Fruit fly (Drosophila melanogaster) S2 (cell line): ENCODE measurements around the gene Mec2.

Experiments used
- CG8478 ChIP-seq: fragments of >200 bp; optimal IDR thresholded peaks from 2 replicates; lab custom pipeline; 2018
- CTCF ChIP-seq, 2 experiments: fragments of >200 bp; optimal IDR thresholded peaks; 2 replicates each; lab custom pipeline; 2018

Gene Mec2

DNA sequence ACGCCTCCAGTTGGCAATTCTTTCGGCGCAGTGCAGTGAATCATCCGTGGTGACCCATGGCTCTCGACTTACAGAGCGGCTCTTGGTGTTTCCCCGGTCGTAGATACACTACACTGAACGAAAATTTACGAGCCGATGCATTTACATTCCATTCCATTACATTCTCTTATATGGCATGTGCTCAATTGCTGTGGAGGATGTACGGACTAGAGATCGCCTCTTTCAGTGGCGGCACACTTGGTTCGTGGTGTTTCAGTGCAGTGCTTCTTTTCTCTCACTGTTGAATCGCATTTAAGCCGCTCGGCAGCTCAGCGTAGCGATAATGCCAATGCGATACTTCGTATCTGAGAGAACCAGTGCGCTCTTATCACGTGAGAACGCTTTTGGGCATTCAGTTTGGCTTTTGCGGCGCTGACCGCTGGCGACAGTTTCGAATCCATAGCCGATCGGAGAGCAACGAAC lies at the start of gene Mec2:
Gene Mec2, plus strand, starts transcription at position 412 of the 462 bp plus-strand sequence.
- TF ChIP-seq CTCF (optimal IDR thresholded peaks at IDR 0.05; lab: Kevin White, UChicago) (no peak), CG8478 (lab: Kevin White, UChicago) (no peak)

DNA sequence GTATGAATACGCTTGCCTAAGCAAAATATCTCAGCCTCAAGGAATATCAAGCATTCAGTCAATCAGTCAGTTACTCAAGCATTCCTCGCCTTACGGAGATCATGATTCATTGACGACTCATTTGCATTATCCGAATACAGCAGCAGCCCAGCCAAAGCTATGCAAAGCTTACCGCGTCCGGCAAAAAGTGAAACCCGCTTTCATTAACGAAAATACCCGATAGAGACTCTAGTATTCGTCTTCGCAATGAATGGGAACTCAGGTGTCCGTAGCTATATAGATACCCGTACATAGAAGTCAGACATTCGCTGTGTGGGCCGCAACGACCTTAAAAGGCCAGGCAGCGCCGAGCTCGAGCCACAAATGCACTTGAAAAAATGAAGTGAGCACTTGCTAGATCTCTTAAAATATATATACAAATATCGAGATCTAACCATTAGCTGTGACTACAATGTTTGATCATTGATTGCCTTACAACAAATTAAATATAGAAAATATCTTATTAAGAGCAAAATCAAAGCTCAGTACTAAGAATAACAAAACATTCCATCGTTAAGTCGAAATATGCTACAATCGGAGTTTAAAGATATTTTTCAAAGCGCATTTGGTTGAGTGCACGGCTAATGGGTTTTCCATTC lies 42.9 kb upstream of the Mec2 start:
- TF ChIP-seq CG8478 (lab: Kevin White, UChicago) = no peak
- no peak for TF ChIP-seq CTCF (optimal IDR thresholded peaks at IDR 0.05; lab: Kevin White, UChicago)

DNA sequence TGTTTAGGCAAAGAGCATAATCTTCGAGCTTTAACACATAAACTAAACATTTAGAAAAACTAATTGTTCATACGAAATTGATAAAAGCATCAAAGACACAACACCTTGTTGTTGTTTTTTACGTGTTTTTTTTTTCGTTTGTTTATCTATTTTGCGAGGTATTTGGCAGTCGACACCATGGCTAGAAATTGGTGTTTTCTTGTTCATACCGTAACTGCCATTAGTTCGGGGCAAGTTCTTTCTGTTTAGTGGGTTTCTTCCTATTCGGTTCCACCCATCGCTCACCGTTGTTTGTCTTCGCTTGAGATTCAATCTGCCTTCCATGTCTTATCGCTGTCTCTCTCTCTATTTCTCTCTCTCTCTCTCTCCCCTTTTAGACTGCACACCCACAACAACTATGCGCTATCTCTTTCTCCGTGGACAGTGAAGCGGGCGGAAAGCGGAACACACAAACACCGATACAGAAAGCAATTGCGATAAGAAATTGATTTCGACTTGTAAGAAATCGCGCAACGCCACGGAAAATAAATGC lies 41.3 kb upstream of the Mec2 start:
- TF ChIP-seq CTCF (optimal IDR thresholded peaks at IDR 0.05; lab: Kevin White, UChicago) (no peak), CG8478 (lab: Kevin White, UChicago) (no peak)

DNA sequence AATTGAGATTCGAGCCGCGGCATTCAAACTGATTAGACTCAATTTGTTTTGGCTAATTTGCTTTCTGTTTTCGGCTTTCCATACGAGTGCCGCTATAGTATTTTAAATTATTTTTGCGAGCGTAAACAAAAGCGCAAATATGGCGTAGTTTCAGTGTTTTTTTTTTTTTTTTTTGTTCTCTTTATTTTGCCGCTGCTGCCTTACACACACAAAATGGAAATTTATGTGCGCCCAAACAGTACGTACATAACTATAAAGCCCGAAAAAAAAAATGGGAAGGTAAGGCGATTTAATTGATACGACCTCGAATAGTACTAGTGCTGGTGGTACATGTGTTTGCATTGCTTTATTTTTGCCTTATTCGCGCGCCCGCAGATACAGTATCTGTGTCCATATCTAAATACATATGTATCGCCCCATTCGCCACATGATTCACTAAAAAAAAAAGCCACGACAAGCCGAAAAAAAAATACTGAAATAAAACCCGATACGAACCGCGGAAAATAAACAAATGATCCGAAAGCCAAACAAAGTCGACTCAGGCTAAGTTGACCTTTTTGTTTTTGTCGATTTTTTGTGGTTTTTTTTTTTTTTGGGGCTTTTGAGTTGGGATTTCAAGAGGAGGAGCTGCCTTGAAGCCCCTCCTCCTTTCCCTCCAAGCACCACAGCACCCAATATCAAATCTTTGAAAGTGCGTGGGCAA lies 39.7 kb upstream of the Mec2 start:
- TF ChIP-seq CG8478 (lab: Kevin White, UChicago) = no peak
- no peak for TF ChIP-seq CTCF (optimal IDR thresholded peaks at IDR 0.05; lab: Kevin White, UChicago)

DNA sequence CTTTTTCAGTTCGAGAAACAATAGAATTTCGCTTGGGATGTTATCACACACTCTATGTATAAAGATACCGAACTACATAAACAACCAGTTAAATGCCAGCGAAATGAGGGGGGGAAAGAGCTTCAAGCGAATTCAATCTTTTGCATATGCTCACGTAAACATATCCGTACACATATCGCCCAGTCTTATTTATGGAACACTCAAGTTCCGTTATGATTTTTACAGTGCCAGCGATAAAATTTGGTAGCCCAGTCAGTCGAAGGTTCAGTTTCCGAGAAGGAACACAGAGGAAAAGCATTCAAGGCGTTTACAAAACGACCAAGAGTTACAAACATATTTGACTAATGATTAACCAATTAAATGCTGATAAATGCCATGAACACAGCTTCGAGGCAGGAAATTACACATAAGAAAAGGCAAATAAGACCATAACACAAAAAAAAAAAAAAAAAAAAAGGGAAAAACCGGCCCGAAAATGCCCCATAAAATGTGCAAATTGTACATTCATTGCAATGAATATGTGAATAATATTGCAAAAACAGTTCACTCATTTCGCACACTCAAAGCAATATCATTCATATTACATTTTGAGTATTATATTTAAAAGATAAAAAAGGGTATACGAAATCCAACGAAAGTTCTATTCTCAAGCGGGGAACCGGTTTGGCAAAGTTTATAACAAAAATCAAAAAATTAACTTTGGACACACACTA lies 38.9 kb upstream of the Mec2 start:
- TF ChIP-seq CTCF (optimal IDR thresholded peaks at IDR 0.05; lab: Kevin White, UChicago) (no peak), CG8478 (lab: Kevin White, UChicago) (no peak)

DNA sequence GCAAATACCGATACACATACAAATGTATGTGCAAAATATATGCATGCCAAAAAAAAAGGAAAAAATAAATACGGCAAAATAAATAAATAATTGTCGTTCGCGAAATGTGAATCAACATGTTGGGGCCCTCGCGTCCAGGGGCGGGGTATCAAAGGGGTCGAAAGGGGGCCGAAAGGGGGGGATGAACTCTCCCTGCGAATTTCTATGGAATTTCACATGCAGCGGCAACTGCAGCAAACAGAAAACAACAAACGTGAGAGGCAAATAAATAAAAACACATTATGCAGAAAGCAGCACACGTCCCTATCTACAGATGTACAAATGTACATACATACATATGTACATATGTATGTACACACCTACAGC lies 38.3 kb upstream of the Mec2 start:
- no peak for TF ChIP-seq CTCF (optimal IDR thresholded peaks at IDR 0.05; lab: Kevin White, UChicago)
- no peak for TF ChIP-seq CG8478 (lab: Kevin White, UChicago)

DNA sequence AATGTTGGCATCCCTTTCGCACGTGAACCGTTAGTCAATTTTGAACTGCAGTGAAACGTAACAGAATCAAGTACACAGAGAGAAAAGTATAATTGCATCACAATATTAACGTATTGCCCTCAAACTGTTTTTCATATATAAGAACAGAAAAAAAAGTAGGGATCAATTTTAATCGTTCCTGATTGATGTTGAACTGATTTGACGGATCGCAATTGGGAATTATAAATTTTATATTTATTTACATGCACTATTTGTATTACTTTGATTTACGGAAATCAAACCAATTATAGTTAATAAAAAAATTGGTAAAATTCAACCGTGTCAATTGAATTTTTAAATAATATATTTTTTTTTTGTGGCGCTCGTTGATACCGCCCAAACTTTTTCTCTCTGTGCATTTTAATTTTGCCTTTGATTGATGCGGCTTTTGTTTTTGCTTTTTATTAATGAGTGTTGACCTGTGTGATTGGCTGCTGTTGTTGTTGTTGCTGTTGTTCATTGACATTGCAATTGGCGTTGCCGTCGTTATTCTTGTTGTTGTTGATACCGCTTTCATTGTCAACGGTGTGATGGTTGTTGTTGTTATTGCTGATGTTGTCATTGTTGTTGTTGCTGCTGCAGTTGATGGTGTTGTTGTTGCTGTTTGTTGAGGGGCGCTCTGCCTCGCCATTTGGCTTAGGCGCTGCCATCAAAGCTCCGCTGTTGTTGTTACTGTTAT lies 35.1 kb upstream of the Mec2 start:
- TF ChIP-seq CG8478 (lab: Kevin White, UChicago) (no peak), CTCF (optimal IDR thresholded peaks at IDR 0.05; lab: Kevin White, UChicago) (no peak)

DNA sequence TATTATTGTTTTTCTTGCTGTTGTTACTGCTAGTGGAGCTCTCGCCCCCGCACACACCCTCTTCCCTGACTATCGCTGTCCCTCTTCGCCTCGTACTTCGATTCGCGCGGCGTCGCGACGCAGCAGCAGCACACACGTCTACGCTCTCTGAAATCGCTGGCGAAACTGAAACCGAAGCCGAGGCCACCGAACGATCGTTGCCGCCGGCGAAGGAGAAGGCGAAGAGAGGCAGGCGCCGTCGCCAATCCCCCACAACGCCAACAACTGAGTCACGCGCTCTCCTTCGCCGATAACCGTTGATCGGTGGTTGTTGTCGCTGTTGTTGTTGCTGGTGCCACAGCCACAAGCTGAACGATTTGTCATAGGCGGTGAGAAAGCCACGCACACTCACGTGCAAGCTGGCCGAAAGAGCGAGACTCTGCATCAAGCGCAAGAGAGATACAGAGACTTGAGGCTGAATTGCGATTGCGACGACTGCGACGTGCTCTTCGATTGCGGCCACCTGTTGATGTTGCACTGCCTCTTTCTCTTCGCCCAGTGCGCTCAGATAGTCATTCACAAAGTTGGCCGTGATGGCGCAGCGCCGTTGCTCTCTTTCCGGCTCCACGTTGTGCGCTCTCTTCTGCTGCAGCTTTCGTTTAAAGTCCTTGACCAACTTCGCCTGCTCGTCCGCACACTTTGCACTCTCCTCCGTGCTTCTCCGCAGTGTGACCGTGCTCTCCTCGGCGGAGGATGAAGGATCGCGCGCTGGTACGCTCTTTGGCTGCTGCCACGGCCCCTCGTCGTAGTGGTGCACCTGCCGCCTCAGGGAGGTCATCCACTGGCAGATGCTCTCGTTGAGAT lies 34.3 kb upstream of the Mec2 start:
- TF ChIP-seq CTCF (optimal IDR thresholded peaks at IDR 0.05; lab: Kevin White, UChicago) (no peak), CG8478 (lab: Kevin White, UChicago) (no peak)

DNA sequence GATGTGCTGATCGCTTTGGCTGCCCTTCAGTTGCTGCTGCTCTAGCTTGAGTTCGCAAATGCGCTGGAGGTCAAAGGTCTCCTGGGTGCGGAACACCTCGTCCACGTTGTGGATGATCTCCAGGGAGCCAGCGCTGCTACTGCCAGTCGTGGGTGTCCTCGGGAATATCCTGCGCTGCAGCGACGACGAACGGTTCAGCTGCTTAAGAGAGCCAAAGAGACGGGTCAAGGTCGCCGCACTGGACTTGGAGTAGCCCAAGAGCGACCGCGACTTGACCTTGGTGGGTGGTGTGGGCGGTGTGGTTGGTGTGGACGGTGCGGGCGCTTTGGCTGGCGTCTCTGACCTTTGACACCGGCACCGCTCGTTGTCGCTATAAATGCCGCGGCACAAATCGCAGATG lies 33.6 kb upstream of the Mec2 start:
- TF ChIP-seq CTCF (optimal IDR thresholded peaks at IDR 0.05; lab: Kevin White, UChicago) = no peak
- TF ChIP-seq CG8478 (lab: Kevin White, UChicago) = no peak

DNA sequence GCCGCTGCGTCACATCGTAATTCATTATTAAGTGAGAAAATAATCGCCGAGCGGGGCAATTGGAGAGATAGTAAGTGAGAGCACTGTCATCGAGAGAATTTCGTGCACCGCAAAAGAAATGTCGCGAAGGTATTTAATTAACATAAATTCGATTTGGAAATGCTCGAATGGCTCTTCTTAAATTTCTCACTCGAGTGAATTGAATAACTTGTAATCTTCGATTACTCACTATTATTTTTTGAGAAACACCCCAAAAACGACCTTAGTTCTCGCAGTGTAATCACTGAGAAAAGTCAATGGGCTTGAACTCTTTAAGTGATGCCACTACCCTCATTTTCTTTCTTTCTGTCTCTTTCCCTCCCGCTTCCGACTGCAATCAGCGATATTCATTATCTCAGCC lies 32.8 kb upstream of the Mec2 start:
- TF ChIP-seq CTCF (optimal IDR thresholded peaks at IDR 0.05; lab: Kevin White, UChicago) (no peak), CG8478 (lab: Kevin White, UChicago) (no peak)

DNA sequence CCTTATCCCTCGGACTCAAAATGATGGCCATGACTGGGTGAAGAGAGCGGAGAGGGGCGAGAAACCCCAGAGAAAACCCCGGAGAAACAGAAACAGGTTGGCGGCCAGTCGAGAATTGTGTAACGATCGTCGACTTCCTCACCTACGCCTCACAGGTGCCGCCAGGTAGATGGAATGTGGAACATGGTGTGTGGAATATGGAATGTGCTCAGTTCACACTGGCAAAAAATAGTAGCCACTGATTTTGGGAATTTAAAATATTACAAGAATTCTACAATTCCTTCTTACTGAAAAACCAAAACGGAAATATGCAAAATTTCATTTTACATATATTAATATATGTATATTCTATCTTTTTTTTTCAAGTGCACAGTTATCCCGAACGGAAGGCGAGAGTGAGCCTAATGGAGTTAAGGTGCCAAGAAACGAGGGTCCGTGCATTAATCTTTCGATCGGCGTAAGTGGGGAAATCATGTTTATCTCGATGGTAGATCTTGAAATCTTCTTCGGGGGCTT lies 31.9 kb upstream of the Mec2 start:
- TF ChIP-seq CG8478 (lab: Kevin White, UChicago) (no peak), CTCF (optimal IDR thresholded peaks at IDR 0.05; lab: Kevin White, UChicago) (no peak)

DNA sequence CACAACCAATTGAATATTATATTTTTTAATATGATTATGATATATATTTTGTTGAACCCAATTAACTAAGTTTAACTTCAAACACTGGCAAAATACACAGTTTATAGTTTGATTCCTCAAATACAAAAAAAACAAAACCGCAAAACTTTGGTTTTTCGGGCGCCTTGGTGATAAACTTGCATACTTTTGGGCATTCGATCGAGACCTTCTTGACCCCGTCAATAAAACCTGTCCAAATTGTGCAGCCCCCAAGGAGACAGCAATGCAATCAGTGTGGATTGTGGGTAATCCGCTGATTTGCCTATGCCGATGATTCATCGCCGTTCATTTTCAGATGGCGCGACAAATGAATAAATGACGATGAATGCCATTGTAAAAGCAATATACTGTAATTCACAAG lies 30.4 kb upstream of the Mec2 start:
- TF ChIP-seq CTCF (optimal IDR thresholded peaks at IDR 0.05; lab: Kevin White, UChicago) = no peak

DNA sequence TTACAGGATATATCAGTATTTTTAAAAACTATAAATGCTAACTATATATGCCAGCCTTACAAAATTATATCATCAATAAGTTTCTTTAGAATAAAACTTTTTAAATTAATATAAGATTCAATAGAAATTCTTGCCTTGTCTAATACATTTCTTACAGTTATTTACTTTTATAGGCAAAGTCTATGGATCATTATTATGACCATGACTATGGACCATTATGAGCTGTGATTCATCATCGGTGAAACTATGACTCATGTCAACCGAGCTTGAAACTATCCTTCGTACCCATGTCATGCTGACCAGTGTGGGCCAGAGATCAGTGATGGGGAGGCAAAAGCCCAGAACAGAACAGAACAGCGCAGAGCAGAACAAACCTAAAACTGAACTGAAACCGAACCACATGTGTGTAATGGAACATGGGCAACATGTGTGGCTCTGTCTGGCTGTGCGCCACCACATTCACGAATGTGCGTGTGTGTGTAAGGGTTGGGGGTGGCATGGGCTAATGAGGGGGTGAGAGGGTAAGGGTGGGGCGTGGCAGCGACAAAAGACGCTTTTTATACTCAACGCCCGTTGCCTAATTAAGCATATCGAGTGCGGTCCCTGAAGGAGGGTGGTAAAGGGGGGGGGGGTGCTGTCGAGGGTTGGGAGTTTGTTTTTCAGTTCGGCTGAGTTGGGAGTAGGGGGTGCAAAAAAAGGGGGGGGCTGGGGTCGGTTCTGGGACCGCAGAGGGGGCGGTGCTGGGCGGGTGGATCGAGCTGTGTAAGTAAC lies 29.1 kb upstream of the Mec2 start:
- no peak for TF ChIP-seq CG8478 (lab: Kevin White, UChicago)
- TF ChIP-seq CTCF (optimal IDR thresholded peaks at IDR 0.05; lab: Kevin White, UChicago) = no peak
